Fruit fly (Drosophila melanogaster): ENCODE measurements around the gene Zif.
A peak's percentile ranks its signal among the peaks of the same experiment; 100 is the strongest.

Gene Zif

DNA sequence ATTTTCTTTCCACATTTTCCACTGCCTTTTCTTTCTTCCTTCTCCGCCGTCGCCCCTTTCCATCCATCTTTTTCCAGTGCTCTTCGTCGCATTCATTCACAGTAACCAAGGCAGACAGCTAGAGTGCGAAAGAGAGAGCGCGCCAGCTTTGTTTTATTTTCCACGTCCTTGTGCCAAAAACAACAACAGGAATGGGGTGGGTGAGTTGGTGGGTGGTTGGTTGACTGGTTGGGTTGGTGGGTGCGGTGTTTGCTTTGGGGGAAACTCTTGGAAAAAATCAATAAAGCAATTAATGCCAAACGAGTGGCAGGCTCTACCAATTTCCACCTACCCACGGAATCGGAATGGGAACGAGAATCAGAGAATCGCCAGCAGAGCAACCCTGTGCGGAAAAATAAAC is 26.7 kb upstream of the Zif start:
- no peak for TF ChIP-seq CG1620 (GFP tag; optimal IDR thresholded peaks at IDR 0.05)
- no peak for TF ChIP-seq Crg-1 (GFP tag; optimal IDR thresholded peaks at IDR 0.05)
- no peak for TF ChIP-seq CG33017 (tag; optimal IDR thresholded peaks at IDR 0.05)
- no peak for TF ChIP-seq CG7045 (GFP tag; optimal IDR thresholded peaks at IDR 0.05)
- no peak for TF ChIP-seq CG7101 (tag; optimal IDR thresholded peaks at IDR 0.05)
- TF ChIP-seq ovo (GFP tag; optimal IDR thresholded peaks at IDR 0.05), result no peak

DNA sequence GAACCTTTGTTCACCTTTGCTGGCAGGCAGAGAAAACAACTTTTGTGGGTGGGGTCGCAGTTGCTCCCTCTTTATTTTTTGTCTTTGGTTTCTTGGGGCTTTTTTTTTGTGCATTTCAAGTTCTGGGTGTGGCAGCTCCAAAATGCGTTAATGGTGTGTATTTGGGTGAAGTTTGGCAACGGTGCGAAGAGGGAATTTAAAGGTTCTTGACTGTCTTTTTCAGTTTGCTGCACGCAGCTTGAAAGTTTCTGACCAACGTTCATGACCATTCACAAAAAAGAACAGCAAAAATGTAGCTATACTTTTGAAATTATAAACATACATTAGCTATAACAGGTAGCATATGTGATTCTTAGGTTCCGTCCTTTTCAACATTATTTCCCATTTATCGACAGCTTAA is 24.6 kb upstream of the Zif start:
- no peak for TF ChIP-seq bab1 (GFP tag; optimal IDR thresholded peaks at IDR 0.05)
- TF ChIP-seq CG11617 (GFP tag; optimal IDR thresholded peaks at IDR 0.05), result no peak
- no peak for TF ChIP-seq CG14711 (tag; optimal IDR thresholded peaks at IDR 0.05)
- TF ChIP-seq CG33017 (tag; optimal IDR thresholded peaks at IDR 0.05), result no peak
- no peak for TF ChIP-seq CG12768 (GFP tag; optimal IDR thresholded peaks at IDR 0.05)
- TF ChIP-seq toe (GFP tag; optimal IDR thresholded peaks at IDR 0.05), result no peak
- TF ChIP-seq cnc (optimal IDR thresholded peaks at IDR 0.05), result no peak
- no peak for TF ChIP-seq tj (GFP tag; optimal IDR thresholded peaks at IDR 0.05)
- no peak for TF ChIP-seq Clk (GFP tag; optimal IDR thresholded peaks at IDR 0.05)
- no peak for TF ChIP-seq Hr96 (GFP tag; optimal IDR thresholded peaks at IDR 0.05)
- no peak for TF ChIP-seq ovo (GFP tag; optimal IDR thresholded peaks at IDR 0.05)

DNA sequence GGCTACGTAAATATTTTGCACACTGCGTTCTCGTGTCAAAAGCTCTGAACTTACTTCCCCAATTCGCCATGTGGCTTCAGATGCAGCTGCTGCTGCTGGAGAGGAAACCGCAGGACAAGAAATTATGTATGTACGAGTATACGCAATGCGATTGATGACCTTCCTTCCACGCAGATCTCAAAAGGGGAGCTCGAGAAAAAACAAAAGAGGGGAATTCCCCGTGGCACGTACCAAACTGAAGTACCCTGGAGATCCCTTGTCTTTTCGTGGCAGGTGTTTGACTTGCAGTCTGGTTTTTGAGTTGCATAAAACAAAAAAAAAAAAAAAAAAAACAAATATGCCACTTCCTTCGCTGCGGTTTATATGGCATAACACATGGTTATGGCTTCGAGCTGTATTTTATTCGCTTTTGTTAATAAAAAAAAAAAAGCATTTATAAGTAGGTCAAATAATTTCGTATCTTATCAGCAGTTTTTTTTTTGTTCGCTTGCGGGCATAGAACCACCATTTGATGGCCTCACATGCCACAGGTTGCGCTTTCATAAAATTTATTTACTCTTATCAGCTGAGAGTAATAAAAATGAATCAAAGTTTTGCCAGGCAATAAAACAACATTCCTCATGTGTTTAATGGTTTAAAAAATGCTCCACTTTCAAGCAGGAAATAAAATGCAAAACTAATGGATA is 24.0 kb upstream of the Zif start:
- TF ChIP-seq cic (GFP tag; optimal IDR thresholded peaks at IDR 0.05), result no peak
- TF ChIP-seq cnc (optimal IDR thresholded peaks at IDR 0.05), result no peak
- no peak for TF ChIP-seq Hr96 (GFP tag; optimal IDR thresholded peaks at IDR 0.05)
- TF ChIP-seq toe (GFP tag; optimal IDR thresholded peaks at IDR 0.05), result no peak
- no peak for TF ChIP-seq CG5204 (GFP tag; optimal IDR thresholded peaks at IDR 0.05)
- TF ChIP-seq CG7101 (tag; optimal IDR thresholded peaks at IDR 0.05), result peak; percentile 8
- peak; percentile 34 for TF ChIP-seq CG7045 (GFP tag; optimal IDR thresholded peaks at IDR 0.05)
- no peak for TF ChIP-seq Mnt (GFP tag; optimal IDR thresholded peaks at IDR 0.05)
- no peak for TF ChIP-seq CG11617 (GFP tag; optimal IDR thresholded peaks at IDR 0.05)
- TF ChIP-seq kay (GFP tag; ENCODE audit: borderline replicate concordance), result peak; percentile 51
- TF ChIP-seq Clk (GFP tag; optimal IDR thresholded peaks at IDR 0.05), result no peak
- TF ChIP-seq bab1 (GFP tag; optimal IDR thresholded peaks at IDR 0.05), result no peak
- TF ChIP-seq CG1620 (GFP tag; optimal IDR thresholded peaks at IDR 0.05), result no peak
- TF ChIP-seq ovo (GFP tag; optimal IDR thresholded peaks at IDR 0.05), result no peak
- no peak for TF ChIP-seq tj (GFP tag; optimal IDR thresholded peaks at IDR 0.05)
- TF ChIP-seq CG33017 (tag; optimal IDR thresholded peaks at IDR 0.05), result no peak
- TF ChIP-seq CG14711 (tag; optimal IDR thresholded peaks at IDR 0.05), result no peak
- TF ChIP-seq CG12768 (GFP tag; optimal IDR thresholded peaks at IDR 0.05), result no peak
- TF ChIP-seq Crg-1 (GFP tag; optimal IDR thresholded peaks at IDR 0.05), result no peak
- no peak for TF ChIP-seq pad (GFP tag; optimal IDR thresholded peaks at IDR 0.05)

DNA sequence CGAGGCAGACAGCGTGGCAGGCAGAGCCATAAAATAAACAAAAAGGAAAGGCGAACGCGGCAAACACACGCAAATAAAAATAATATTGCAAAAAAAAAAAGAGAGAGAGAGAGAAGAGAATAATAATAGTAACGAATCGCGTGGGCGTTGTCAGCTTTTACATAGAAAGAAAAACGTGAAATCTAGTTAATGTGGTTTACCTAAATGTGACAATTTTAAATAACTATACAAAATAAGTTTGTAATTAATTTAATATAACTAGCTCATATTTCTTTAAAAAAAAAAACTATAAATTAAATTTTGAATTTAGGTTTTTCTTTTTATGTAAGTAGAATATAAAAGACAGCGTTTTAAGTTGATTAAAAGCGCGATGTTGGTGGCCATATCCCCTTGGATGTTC is 23.0 kb upstream of the Zif start:
- peak; percentile 64 for TF ChIP-seq kay (GFP tag; ENCODE audit: borderline replicate concordance)
- no peak for TF ChIP-seq pad (GFP tag; optimal IDR thresholded peaks at IDR 0.05)

DNA sequence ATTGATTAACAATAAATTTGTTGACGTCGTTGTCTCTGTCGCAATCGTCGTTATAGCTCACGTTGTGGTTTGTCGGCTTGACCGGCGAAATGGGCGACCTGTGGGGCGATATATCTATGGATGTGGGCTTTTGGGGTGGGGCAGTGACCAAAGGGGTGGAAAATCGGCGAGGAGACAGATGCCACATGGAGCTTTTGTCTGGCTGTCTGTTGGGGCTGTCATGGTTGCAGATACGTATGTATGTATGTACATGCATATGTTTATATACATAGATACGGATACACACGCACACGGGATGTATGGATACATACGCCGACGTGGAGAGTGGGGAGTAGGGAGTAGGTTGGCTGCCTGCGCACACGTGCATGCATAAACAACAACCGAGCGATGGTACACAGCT is 21.7 kb upstream of the Zif start:
- no peak for TF ChIP-seq Mnt (GFP tag; optimal IDR thresholded peaks at IDR 0.05)
- TF ChIP-seq cic (GFP tag; optimal IDR thresholded peaks at IDR 0.05), result no peak
- no peak for TF ChIP-seq tj (GFP tag; optimal IDR thresholded peaks at IDR 0.05)
- no peak for TF ChIP-seq CG33017 (tag; optimal IDR thresholded peaks at IDR 0.05)
- no peak for TF ChIP-seq bab1 (GFP tag; optimal IDR thresholded peaks at IDR 0.05)
- no peak for TF ChIP-seq Hr96 (GFP tag; optimal IDR thresholded peaks at IDR 0.05)
- no peak for TF ChIP-seq CG12768 (GFP tag; optimal IDR thresholded peaks at IDR 0.05)
- TF ChIP-seq CG14711 (tag; optimal IDR thresholded peaks at IDR 0.05), result no peak
- TF ChIP-seq cnc (optimal IDR thresholded peaks at IDR 0.05), result no peak
- TF ChIP-seq CG7101 (tag; optimal IDR thresholded peaks at IDR 0.05), result no peak
- TF ChIP-seq pad (GFP tag; optimal IDR thresholded peaks at IDR 0.05), result no peak
- TF ChIP-seq CG11617 (GFP tag; optimal IDR thresholded peaks at IDR 0.05), result no peak
- TF ChIP-seq CG5204 (GFP tag; optimal IDR thresholded peaks at IDR 0.05), result no peak

DNA sequence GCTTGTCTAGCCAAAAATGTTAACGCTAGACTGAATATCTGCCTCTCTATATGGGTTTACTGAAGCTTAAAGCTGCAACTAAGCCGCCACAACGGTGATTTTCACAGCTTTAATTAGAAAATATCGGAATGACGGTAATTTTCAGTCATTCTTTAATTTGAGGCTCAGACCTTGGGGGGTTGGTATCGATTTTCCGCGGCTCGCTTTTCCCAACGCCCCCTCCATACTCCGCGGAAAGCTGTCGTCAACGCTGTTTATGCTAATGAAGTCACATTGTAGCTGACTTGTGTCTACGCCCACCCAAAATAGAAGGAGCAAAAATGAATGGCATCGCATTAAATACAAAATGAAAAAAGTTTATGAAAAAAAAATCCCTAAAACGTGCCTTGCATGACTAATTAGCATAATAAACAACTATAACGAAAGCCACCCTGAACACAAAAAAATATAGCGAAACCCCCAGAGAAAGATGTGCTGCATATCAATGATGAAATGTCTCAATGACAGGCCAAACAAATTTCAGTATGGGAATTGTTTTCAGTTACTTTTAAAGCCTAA is 21.0 kb upstream of the Zif start:
- no peak for TF ChIP-seq Hr96 (GFP tag; optimal IDR thresholded peaks at IDR 0.05)
- no peak for TF ChIP-seq CG7101 (tag; optimal IDR thresholded peaks at IDR 0.05)
- TF ChIP-seq cnc (optimal IDR thresholded peaks at IDR 0.05), result no peak
- TF ChIP-seq kay (GFP tag; ENCODE audit: borderline replicate concordance), result no peak
- TF ChIP-seq pad (GFP tag; optimal IDR thresholded peaks at IDR 0.05), result no peak
- TF ChIP-seq CG12768 (GFP tag; optimal IDR thresholded peaks at IDR 0.05), result no peak
- TF ChIP-seq tj (GFP tag; optimal IDR thresholded peaks at IDR 0.05), result no peak
- TF ChIP-seq toe (GFP tag; optimal IDR thresholded peaks at IDR 0.05), result no peak
- no peak for TF ChIP-seq ovo (GFP tag; optimal IDR thresholded peaks at IDR 0.05)
- no peak for TF ChIP-seq Crg-1 (GFP tag; optimal IDR thresholded peaks at IDR 0.05)
- no peak for TF ChIP-seq Clk (GFP tag; optimal IDR thresholded peaks at IDR 0.05)
- TF ChIP-seq bab1 (GFP tag; optimal IDR thresholded peaks at IDR 0.05), result no peak
- TF ChIP-seq CG14711 (tag; optimal IDR thresholded peaks at IDR 0.05), result no peak
- no peak for TF ChIP-seq Mnt (GFP tag; optimal IDR thresholded peaks at IDR 0.05)
- no peak for TF ChIP-seq CG1620 (GFP tag; optimal IDR thresholded peaks at IDR 0.05)
- TF ChIP-seq CG5204 (GFP tag; optimal IDR thresholded peaks at IDR 0.05), result no peak
- no peak for TF ChIP-seq cic (GFP tag; optimal IDR thresholded peaks at IDR 0.05)
